Fruit fly (Drosophila melanogaster) whole organism, embryonic: ENCODE data around the gene BBIP1.
A peak's percentile ranks its signal among the peaks of the same experiment; 100 is the strongest.

Experiments used
- Adf1 ChIP-seq: fragments of 200-800 bp; sonication (Bioruptor generic); IDR thresholded peaks from 2 replicates; pipeline ENCODE4 v1.3.6; 2022; ENCODE audit warnings: missing biosample characterization, missing genetic modification characterization
- Aef1 ChIP-seq: fragments of 200-800 bp; sonication (Bioruptor generic); IDR thresholded peaks from 3 replicates; pipeline ENCODE4 v1.3.6; 2022; ENCODE audit warnings: missing biosample characterization, missing genetic modification characterization
- Blimp-1 ChIP-seq: fragments of 200-800 bp; sonication (Bioruptor generic); optimal IDR thresholded peaks from 3 replicates; lab custom pipeline; 2018; ENCODE audit warnings: missing biosample characterization, missing genetic modification characterization, mild to moderate bottlenecking, moderate library complexity, missing genetic modification reagents
- CG10959 ChIP-seq: fragments of 200-800 bp; sonication (Bioruptor generic); IDR thresholded peaks from 2 replicates; pipeline ENCODE4 v1.3.6; 2022; ENCODE audit warnings: missing biosample characterization, missing genetic modification characterization
- CG11504 ChIP-seq: fragments of 200-800 bp; sonication (Bioruptor generic); optimal IDR thresholded peaks from 3 replicates; lab custom pipeline; 2019; ENCODE audit warnings: missing biosample characterization, mild to moderate bottlenecking, missing genetic modification characterization, moderate library complexity
- CG14965 ChIP-seq: fragments of 200-800 bp; sonication (Bioruptor generic); optimal IDR thresholded peaks from 2 replicates; lab custom pipeline; 2016; ENCODE audit warnings: missing biosample characterization, missing genetic modification characterization, borderline replicate concordance
- CG2875 ChIP-seq: fragments of 200-800 bp; sonication (Bioruptor generic); optimal IDR thresholded peaks from 2 replicates; lab custom pipeline; 2017; ENCODE audit warnings: missing biosample characterization, mild to moderate bottlenecking, missing genetic modification characterization, missing genetic modification reagents
- CG31441 ChIP-seq: fragments of 200-800 bp; sonication (Bioruptor generic); IDR thresholded peaks from 2 replicates; pipeline ENCODE4 v1.3.6; 2022; ENCODE audit warnings: missing biosample characterization, missing genetic modification characterization
- CG32767 ChIP-seq: fragments of 200-800 bp; sonication (Bioruptor generic); IDR thresholded peaks from 2 replicates; pipeline ENCODE4 v1.3.6; 2022; ENCODE audit warnings: missing biosample characterization, missing genetic modification characterization
- CG34422 ChIP-seq: fragments of 200-800 bp; sonication (Bioruptor generic); IDR thresholded peaks from 3 replicates; pipeline ENCODE4 v1.3.6; 2022; ENCODE audit warnings: missing biosample characterization, missing genetic modification characterization
- CG3838 ChIP-seq: fragments of 200-800 bp; sonication (Bioruptor generic); optimal IDR thresholded peaks from 3 replicates; lab custom pipeline; 2016; ENCODE audit warnings: missing biosample characterization, missing genetic modification characterization
- CG3847 ChIP-seq: fragments of 200-800 bp; sonication (Bioruptor generic); IDR thresholded peaks from 2 replicates; pipeline ENCODE4 v1.3.6; 2022; ENCODE audit warnings: missing biosample characterization, missing genetic modification characterization
- CG5245 ChIP-seq: fragments of 200-800 bp; sonication (Bioruptor generic); optimal IDR thresholded peaks from 3 replicates; lab custom pipeline; 2016; ENCODE audit warnings: missing biosample characterization, missing genetic modification characterization
- CG7372 ChIP-seq: fragments of 200-800 bp; sonication (Bioruptor generic); IDR thresholded peaks from 2 replicates; pipeline ENCODE4 v1.3.6; 2022; ENCODE audit warnings: missing biosample characterization, missing genetic modification characterization
- CG9817 ChIP-seq: fragments of 200-800 bp; sonication (Bioruptor generic); optimal IDR thresholded peaks from 2 replicates; lab custom pipeline; 2018; ENCODE audit warnings: missing biosample characterization, mild to moderate bottlenecking, missing genetic modification characterization, moderate library complexity
- CHES-1-like ChIP-seq: fragments of 200-800 bp; sonication (Bioruptor generic); optimal IDR thresholded peaks from 2 replicates; lab custom pipeline; 2016; ENCODE audit warnings: missing biosample characterization, missing genetic modification characterization
- Camta ChIP-seq: fragments of 200-800 bp; sonication (Bioruptor generic); optimal IDR thresholded peaks from 2 replicates; lab custom pipeline; 2016; ENCODE audit warnings: missing biosample characterization, missing genetic modification characterization
- Dip3 ChIP-seq: fragments of 200-800 bp; sonication (Bioruptor generic); optimal IDR thresholded peaks from 3 replicates; lab custom pipeline; 2016; ENCODE audit warnings: missing biosample characterization, missing genetic modification characterization
- Dll ChIP-seq: fragments of 200-800 bp; sonication (Bioruptor generic); IDR thresholded peaks from 4 replicates; pipeline ENCODE4 v1.3.6; 2022; ENCODE audit warnings: missing biosample characterization, missing genetic modification characterization; ENCODE audit not compliant: partially characterized antibody
- Fer2 ChIP-seq: fragments of 200-800 bp; sonication (Bioruptor generic); optimal IDR thresholded peaks from 2 replicates; lab custom pipeline; 2018; ENCODE audit warnings: missing biosample characterization, mild to moderate bottlenecking, missing genetic modification characterization, moderate library complexity
- H15 ChIP-seq: fragments of 200-800 bp; sonication (Bioruptor generic); IDR thresholded peaks from 3 replicates; pipeline ENCODE4 v1.3.6; 2022; ENCODE audit warnings: missing biosample characterization, missing genetic modification characterization
- Hr51 ChIP-seq, 2 experiments: fragments of 200-800 bp; sonication (Bioruptor generic); optimal IDR thresholded peaks; 2 replicates in 1 of 2; 3 replicates in 1 of 2; lab custom pipeline; 2016 to 2018; ENCODE audit warnings: missing biosample characterization in 2 of 2, missing genetic modification characterization in 2 of 2, mild to moderate bottlenecking in 1 of 2, moderate library complexity in 1 of 2
- Kr ChIP-seq: fragments of 200-800 bp; sonication (Bioruptor generic); optimal IDR thresholded peaks from 2 replicates; lab custom pipeline; 2017; ENCODE audit warnings: missing biosample characterization, mild to moderate bottlenecking, missing genetic modification characterization
- MBD-R2 ChIP-seq: fragments of 200-800 bp; sonication (Bioruptor generic); IDR thresholded peaks from 2 replicates; pipeline ENCODE4 v1.3.6; 2022; ENCODE audit warnings: missing biosample characterization, missing genetic modification characterization
- Myb ChIP-seq: fragments of 200-800 bp; sonication (Bioruptor generic); optimal IDR thresholded peaks from 2 replicates; lab custom pipeline; 2016; ENCODE audit warnings: missing biosample characterization, missing genetic modification characterization
- Nf-YC ChIP-seq: fragments of 200-800 bp; optimal IDR thresholded peaks from 3 replicates; lab custom pipeline; 2019; ENCODE audit warnings: missing biosample characterization, mild to moderate bottlenecking, missing genetic modification characterization, moderate library complexity
- Opbp ChIP-seq: fragments of 200-800 bp; sonication (Bioruptor generic); IDR thresholded peaks from 3 replicates; pipeline ENCODE4 v1.3.6; 2022; ENCODE audit warnings: missing biosample characterization, missing genetic modification characterization; ENCODE audit not compliant: partially characterized antibody
- Sox100B ChIP-seq: fragments of 200-800 bp; sonication (Bioruptor generic); optimal IDR thresholded peaks from 3 replicates; lab custom pipeline; 2018; ENCODE audit warnings: missing biosample characterization, mild to moderate bottlenecking, missing genetic modification characterization
- Sry-β ChIP-seq: fragments of 200-800 bp; sonication (Bioruptor generic); optimal IDR thresholded peaks from 2 replicates; lab custom pipeline; 2018; ENCODE audit warnings: missing biosample characterization, mild to moderate bottlenecking, missing genetic modification characterization, moderate library complexity
- caup ChIP-seq: fragments of 200-800 bp; sonication (Bioruptor generic); optimal IDR thresholded peaks from 3 replicates; lab custom pipeline; 2017; ENCODE audit warnings: missing biosample characterization, mild to moderate bottlenecking, missing genetic modification characterization, moderate library complexity; ENCODE audit not compliant: severe bottlenecking
- cg ChIP-seq: fragments of 200-800 bp; sonication (Bioruptor generic); optimal IDR thresholded peaks from 3 replicates; lab custom pipeline; 2019; ENCODE audit warnings: missing biosample characterization, mild to moderate bottlenecking, missing genetic modification characterization, moderate library complexity
- chinmo ChIP-seq: fragments of 200-800 bp; sonication (Bioruptor generic); IDR thresholded peaks from 4 replicates; pipeline ENCODE4 v1.3.6; 2022; ENCODE audit warnings: missing biosample characterization, missing genetic modification characterization; ENCODE audit not compliant: partially characterized antibody
- danr ChIP-seq: fragments of 200-800 bp; sonication (Bioruptor generic); IDR thresholded peaks from 2 replicates; pipeline ENCODE4 v1.3.6; 2022; ENCODE audit warnings: missing biosample characterization, missing genetic modification characterization
- dysf ChIP-seq: fragments of 200-800 bp; sonication (Bioruptor generic); IDR thresholded peaks from 3 replicates; pipeline ENCODE4 v1.3.6; 2022; ENCODE audit warnings: missing biosample characterization, missing genetic modification characterization
- fd64A ChIP-seq: fragments of 200-800 bp; sonication (Bioruptor generic); optimal IDR thresholded peaks from 3 replicates; lab custom pipeline; 2018; ENCODE audit warnings: missing biosample characterization, mild to moderate bottlenecking, missing genetic modification characterization
- gfzf ChIP-seq: fragments of 200-800 bp; sonication (Bioruptor generic); optimal IDR thresholded peaks from 2 replicates; lab custom pipeline; 2016; ENCODE audit warnings: missing biosample characterization, mild to moderate bottlenecking, missing genetic modification characterization, moderate library complexity
- hbn ChIP-seq: fragments of 200-800 bp; sonication (Bioruptor generic); IDR thresholded peaks from 2 replicates; pipeline ENCODE4 v1.3.6; 2022; ENCODE audit warnings: missing biosample characterization, missing genetic modification characterization; ENCODE audit not compliant: partially characterized antibody
- jing ChIP-seq: fragments of 200-800 bp; sonication (Bioruptor generic); optimal IDR thresholded peaks from 2 replicates; lab custom pipeline; 2018; ENCODE audit warnings: missing biosample characterization, mild to moderate bottlenecking, missing genetic modification characterization
- kni ChIP-seq: fragments of 200-800 bp; sonication (Bioruptor generic); optimal IDR thresholded peaks from 3 replicates; lab custom pipeline; 2017; ENCODE audit warnings: mild to moderate bottlenecking, missing biosample characterization, missing genetic modification reagents, missing genetic modification characterization
- mam ChIP-seq: fragments of 200-800 bp; sonication (Bioruptor generic); optimal IDR thresholded peaks from 3 replicates; lab custom pipeline; 2016; ENCODE audit warnings: missing biosample characterization, missing genetic modification characterization
- nerfin-2 ChIP-seq: fragments of 200-800 bp; sonication (Bioruptor generic); IDR thresholded peaks from 2 replicates; pipeline ENCODE4 v1.3.6; 2022; ENCODE audit warnings: missing biosample characterization, missing genetic modification characterization; ENCODE audit not compliant: partially characterized antibody
- org-1 ChIP-seq: fragments of 200-800 bp; sonication (Bioruptor generic); optimal IDR thresholded peaks from 2 replicates; lab custom pipeline; 2017; ENCODE audit warnings: missing biosample characterization, missing genetic modification characterization
- sc ChIP-seq, 3 experiments: fragments of >200 bp in 2 of 3; fragments of 200-800 bp in 1 of 3; sonication (Bioruptor generic) in 1 of 3; optimal IDR thresholded peaks; 2 replicates in 2 of 3; 3 replicates in 1 of 3; lab custom pipeline; 2017; ENCODE audit warnings: mild to moderate bottlenecking in 1 of 3, missing biosample characterization in 1 of 3, missing genetic modification characterization in 1 of 3, missing genetic modification reagents in 1 of 3
- scrt ChIP-seq: fragments of 200-800 bp; sonication (Bioruptor generic); optimal IDR thresholded peaks from 2 replicates; lab custom pipeline; 2018; ENCODE audit warnings: missing biosample characterization, mild to moderate bottlenecking, missing genetic modification characterization, moderate library complexity
- sens ChIP-seq: fragments of 200-800 bp; sonication (Bioruptor generic); peaks from one replicate; lab custom pipeline; 2016; ENCODE audit warnings: missing biosample characterization, missing genetic modification characterization
- slou ChIP-seq: fragments of 200-800 bp; sonication (Bioruptor generic); optimal IDR thresholded peaks from 3 replicates; lab custom pipeline; 2016; ENCODE audit warnings: missing biosample characterization, missing genetic modification characterization
- stwl ChIP-seq: fragments of 200-800 bp; sonication (Bioruptor generic); optimal IDR thresholded peaks from 3 replicates; lab custom pipeline; 2018; ENCODE audit warnings: missing biosample characterization, mild to moderate bottlenecking, missing genetic modification characterization, moderate library complexity
- tap ChIP-seq: fragments of 200-800 bp; optimal IDR thresholded peaks from 3 replicates; lab custom pipeline; 2019; ENCODE audit warnings: missing biosample characterization, mild to moderate bottlenecking, missing genetic modification characterization, moderate library complexity
- tup ChIP-seq: fragments of 200-800 bp; sonication (Bioruptor generic); optimal IDR thresholded peaks from 2 replicates; lab custom pipeline; 2016; ENCODE audit warnings: missing biosample characterization, mild to moderate bottlenecking, missing genetic modification characterization, moderate library complexity

Gene BBIP1

DNA sequence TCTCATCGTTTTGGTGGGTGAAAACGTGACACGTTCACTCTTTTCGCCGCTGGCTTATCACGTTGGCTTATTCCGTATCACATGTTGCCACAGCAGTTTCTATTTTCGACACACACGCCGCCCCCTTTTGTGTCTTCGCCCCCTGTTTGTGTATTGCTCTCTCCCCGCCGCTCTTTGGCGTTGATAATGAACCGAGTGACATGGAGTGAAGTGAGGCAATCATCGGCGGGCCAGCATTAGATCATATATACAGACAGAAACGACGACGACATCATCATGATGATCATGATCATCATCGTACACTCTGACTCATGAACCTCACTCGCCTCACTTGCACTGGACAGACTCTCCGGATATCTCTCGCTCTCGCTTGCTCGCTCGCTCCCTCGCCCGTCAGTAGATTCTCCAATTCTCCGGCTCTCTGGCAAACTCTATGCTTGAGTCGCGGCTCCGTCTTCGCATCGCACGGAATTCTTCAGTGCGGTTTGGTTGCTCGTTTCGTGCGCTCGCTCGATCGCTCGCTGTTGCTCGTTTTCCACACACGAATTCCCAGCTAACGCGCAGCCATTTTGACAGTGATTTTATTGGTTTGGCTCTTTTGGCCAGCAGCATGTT is 32.3 kb downstream of the BBIP1 start (continued):
- TF ChIP-seq cg (GFP tag; lab: Kevin White, UChicago) = peak; percentile 51
- no peak for TF ChIP-seq CG11504
- TF ChIP-seq sc (optimal IDR thresholded peaks at IDR 0.05; lab: Kevin White, UChicago) = no peak
- no peak for TF ChIP-seq sc (GFP tag; optimal IDR thresholded peaks at IDR 0.05; lab: Kevin White, UChicago)
- no peak for TF ChIP-seq gfzf (GFP tag; lab: Kevin White, UChicago)
- TF ChIP-seq jing = no peak
- no peak for TF ChIP-seq dysf (GFP tag; lab: Robert Waterston, UW)
- TF ChIP-seq danr (GFP tag; lab: Robert Waterston, UW) = no peak
- TF ChIP-seq CHES-1-like = peak; percentile 4
- TF ChIP-seq fd64A (GFP tag; lab: Kevin White, UChicago) = no peak
- TF ChIP-seq Adf1 = peak; percentile 21; the same call in 1 of the 2 replicates
- TF ChIP-seq Dll (GFP tag; lab: Robert Waterston, UW) = no peak
- peak; percentile 56 for TF ChIP-seq kni (GFP tag; lab: Kevin White, UChicago)
- no peak for TF ChIP-seq Fer2 (tag; lab: Kevin White, UChicago)
- no peak for TF ChIP-seq CG5245
- TF ChIP-seq CG10959 (GFP tag; lab: Robert Waterston, UW) = no peak
- no peak for TF ChIP-seq Kr (GFP tag; lab: Kevin White, UChicago)
- TF ChIP-seq chinmo (GFP tag; lab: Robert Waterston, UW) = peak; percentile 99
- peak; percentile 39 for TF ChIP-seq hbn (GFP tag; lab: Robert Waterston, UW)
- no peak for TF ChIP-seq mam (GFP tag; lab: Kevin White, UChicago)
- no peak for TF ChIP-seq Dip3 (GFP tag; lab: Kevin White, UChicago)
- TF ChIP-seq CG32767 (GFP tag; lab: Robert Waterston, UW) = no peak
- TF ChIP-seq sens = no peak
- TF ChIP-seq Blimp-1 = no peak
- no peak for TF ChIP-seq Myb (GFP tag; lab: Kevin White, UChicago)
- TF ChIP-seq Nf-YC (tag; lab: Kevin White, UChicago) = no peak
- TF ChIP-seq nerfin-2 = no peak
- no peak for TF ChIP-seq Sry-β (GFP tag; lab: Kevin White, UChicago)
- TF ChIP-seq Camta (GFP tag; lab: Kevin White, UChicago) = no peak
- TF ChIP-seq org-1 = peak; percentile 35
- TF ChIP-seq stwl (tag; lab: Kevin White, UChicago) = no peak
- TF ChIP-seq slou (GFP tag; lab: Kevin White, UChicago) = no peak
- TF ChIP-seq H15 = no peak
- TF ChIP-seq CG31441 (GFP tag; lab: Robert Waterston, UW) = no peak
- no peak for TF ChIP-seq CG14965
- TF ChIP-seq tap (tag; lab: Kevin White, UChicago) = no peak
- TF ChIP-seq CG3847 (GFP tag; lab: Robert Waterston, UW) = no peak
- no peak for TF ChIP-seq CG2875
- no peak for TF ChIP-seq Sox100B (GFP tag; lab: Kevin White, UChicago)
- no peak for TF ChIP-seq MBD-R2 (GFP tag; lab: Robert Waterston, UW)
- no peak for TF ChIP-seq CG3838 (GFP tag; lab: Kevin White, UChicago)
- TF ChIP-seq Aef1 (GFP tag; lab: Robert Waterston, UW) = no peak
- TF ChIP-seq CG34422 (GFP tag; lab: Robert Waterston, UW) = 0 out of 3 replicates have a peak, but pooled peaks have one; percentile 20
- no peak for TF ChIP-seq tup (GFP tag; lab: Kevin White, UChicago)
- TF ChIP-seq CG7372 (GFP tag; lab: Robert Waterston, UW) = no peak
- no peak for TF ChIP-seq caup (GFP tag; lab: Kevin White, UChicago)
- no peak for TF ChIP-seq Hr51 (GFP tag; optimal IDR thresholded peaks at IDR 0.05; lab: Kevin White, UChicago)
- no peak for TF ChIP-seq Opbp (GFP tag; lab: Robert Waterston, UW)
- TF ChIP-seq scrt = no peak
- TF ChIP-seq CG9817 (tag; lab: Kevin White, UChicago) = no peak
